Worm (Caenorhabditis elegans) whole organism, L1 larva: ENCODE results near the gene T08G5.15.

Experiments used
- C34B4.2 ChIP-seq: sonication (generic microtip); optimal IDR thresholded peaks from 2 replicates; lab custom pipeline; 2017; ENCODE audit warnings: mild to moderate bottlenecking, missing genetic modification characterization, missing compliant biosample characterization
- alr-1 ChIP-seq: fragments of 200-800 bp; sonication (Bioruptor generic); optimal IDR thresholded peaks from 2 replicates; lab custom pipeline; 2018; ENCODE audit warnings: borderline replicate concordance, mild to moderate bottlenecking, missing genetic modification characterization, missing compliant biosample characterization
- aly-2 ChIP-seq: fragments of 150-350 bp; optimal IDR thresholded peaks from 2 replicates; lab custom pipeline; 2014; ENCODE audit warnings: missing biosample characterization, missing genetic modification characterization
- ama-1 ChIP-seq: fragments of 150-350 bp; optimal IDR thresholded peaks from 2 replicates; lab custom pipeline; 2014
- blmp-1 ChIP-seq: fragments of 150-350 bp; optimal IDR thresholded peaks from 2 replicates; lab custom pipeline; 2014; ENCODE audit warnings: missing biosample characterization, missing genetic modification characterization
- ceh-88 ChIP-seq: fragments of 200-800 bp; sonication (Bioruptor generic); IDR thresholded peaks from 2 replicates; pipeline ENCODE4 v1.3.6; 2022; ENCODE audit warnings: missing genetic modification characterization, missing compliant biosample characterization
- dsc-1 ChIP-seq: sonication (generic microtip); optimal IDR thresholded peaks from 2 replicates; lab custom pipeline; 2016; ENCODE audit warnings: mild to moderate bottlenecking, missing genetic modification characterization, missing compliant biosample characterization
- efl-1 ChIP-seq, 4 experiments: fragments of 150-350 bp; optimal IDR thresholded peaks in 3 of 4; peaks in 1 of 4; 1 replicate in 1 of 4; 2 replicates in 3 of 4; lab custom pipeline; 2014; ENCODE audit warnings: missing biosample characterization in 2 of 4, missing genetic modification characterization in 2 of 4, missing genetic modification reagents in 2 of 4
- efl-3 ChIP-seq: fragments of 200-800 bp; sonication (Bioruptor generic); optimal IDR thresholded peaks from 2 replicates; lab custom pipeline; 2018; ENCODE audit warnings: mild to moderate bottlenecking, missing genetic modification characterization, missing compliant biosample characterization
- elt-2 ChIP-seq: sonication (generic microtip); optimal IDR thresholded peaks from 2 replicates; lab custom pipeline; 2016; ENCODE audit warnings: missing genetic modification characterization, mild to moderate bottlenecking, inconsistent platforms, missing compliant biosample characterization, missing genetic modification reagents
- ets-5 ChIP-seq: fragments of 200-800 bp; sonication (Bioruptor generic); IDR thresholded peaks from 2 replicates; pipeline ENCODE4 v1.3.6; 2022; ENCODE audit warnings: missing genetic modification characterization, missing compliant biosample characterization
- fkh-8 ChIP-seq: sonication (generic microtip); optimal IDR thresholded peaks from 2 replicates; lab custom pipeline; 2016; ENCODE audit warnings: mild to moderate bottlenecking, missing genetic modification characterization, missing compliant biosample characterization
- fos-1 ChIP-seq: fragments of 150-350 bp; optimal IDR thresholded peaks from 2 replicates; lab custom pipeline; 2014; ENCODE audit warnings: missing biosample characterization, missing genetic modification characterization
- grh-1 ChIP-seq: fragments of 200-800 bp; sonication (Bioruptor generic); IDR thresholded peaks from 2 replicates; pipeline ENCODE4 v1.3.6; 2022; ENCODE audit warnings: missing genetic modification reagents, missing genetic modification characterization, missing compliant biosample characterization
- hlh-4 ChIP-seq: sonication (generic microtip); optimal IDR thresholded peaks from 2 replicates; lab custom pipeline; 2016; ENCODE audit warnings: mild to moderate bottlenecking, missing genetic modification characterization, missing compliant biosample characterization
- hpl-2 ChIP-seq: fragments of 150-350 bp; optimal IDR thresholded peaks from 2 replicates; lab custom pipeline; 2014; ENCODE audit warnings: missing biosample characterization, missing genetic modification reagents, missing genetic modification characterization
- irx-1 ChIP-seq: sonication (generic microtip); optimal IDR thresholded peaks from 2 replicates; lab custom pipeline; 2016; ENCODE audit warnings: missing genetic modification characterization, missing compliant biosample characterization
- isw-1 ChIP-seq: fragments of 200-800 bp; sonication (Bioruptor generic); IDR thresholded peaks from 2 replicates; pipeline ENCODE4 v1.3.6; 2022; ENCODE audit warnings: missing genetic modification characterization, missing compliant biosample characterization
- lin-35 ChIP-seq, 2 experiments: fragments of 150-350 bp; optimal IDR thresholded peaks; 2 replicates each; lab custom pipeline; 2014; ENCODE audit warnings: missing biosample characterization in 2 of 2, missing genetic modification characterization in 2 of 2, missing genetic modification reagents in 2 of 2
- lin-39 ChIP-seq: fragments of 150-350 bp; optimal IDR thresholded peaks from 2 replicates; lab custom pipeline; 2014; ENCODE audit warnings: missing biosample characterization, missing genetic modification reagents, missing genetic modification characterization
- lir-3 ChIP-seq: sonication (generic microtip); optimal IDR thresholded peaks from 2 replicates; lab custom pipeline; 2016; ENCODE audit warnings: mild to moderate bottlenecking, missing genetic modification characterization, moderate library complexity, missing compliant biosample characterization; ENCODE audit not compliant: poor library complexity
- mdl-1 ChIP-seq, 2 experiments: fragments of 150-350 bp; optimal IDR thresholded peaks; 2 replicates each; lab custom pipeline; 2014 to 2017; ENCODE audit warnings: missing biosample characterization in 2 of 2, missing genetic modification characterization in 2 of 2, inconsistent platforms in 1 of 2
- nhr-19 ChIP-seq: fragments of 200-800 bp; sonication (Bioruptor generic); conservative IDR thresholded peaks from 2 replicates; pipeline ENCODE4 v1.3.6; 2022; ENCODE audit warnings: missing genetic modification characterization, missing compliant biosample characterization
- nhr-20 ChIP-seq: sonication (generic microtip); optimal IDR thresholded peaks from 2 replicates; lab custom pipeline; 2016; ENCODE audit warnings: mild to moderate bottlenecking, missing genetic modification characterization, missing compliant biosample characterization
- nhr-47 ChIP-seq: sonication (generic microtip); optimal IDR thresholded peaks from 2 replicates; lab custom pipeline; 2016; ENCODE audit warnings: mild to moderate bottlenecking, missing genetic modification characterization, moderate library complexity, missing compliant biosample characterization
- nhr-71 ChIP-seq: sonication (generic microtip); optimal IDR thresholded peaks from 2 replicates; lab custom pipeline; 2016; ENCODE audit warnings: mild to moderate bottlenecking, missing genetic modification characterization, moderate library complexity, missing compliant biosample characterization
- nhr-85 ChIP-seq: sonication (generic microtip); peaks from one replicate; lab custom pipeline; 2016; ENCODE audit warnings: missing genetic modification characterization, inconsistent platforms, missing compliant biosample characterization
- nhr-90 ChIP-seq: sonication (generic microtip); optimal IDR thresholded peaks from 2 replicates; lab custom pipeline; 2016; ENCODE audit warnings: mild to moderate bottlenecking, missing genetic modification characterization, missing compliant biosample characterization; ENCODE audit not compliant: poor library complexity
- pax-3 ChIP-seq: fragments of 200-800 bp; sonication (Bioruptor generic); optimal IDR thresholded peaks from 2 replicates; lab custom pipeline; 2018; ENCODE audit warnings: mild to moderate bottlenecking, missing genetic modification characterization, moderate library complexity, missing compliant biosample characterization
- rnt-1 ChIP-seq: sonication (generic microtip); optimal IDR thresholded peaks from 2 replicates; lab custom pipeline; 2016; ENCODE audit warnings: mild to moderate bottlenecking, missing genetic modification characterization, moderate library complexity, missing compliant biosample characterization
- skn-1 ChIP-seq: fragments of 150-350 bp; optimal IDR thresholded peaks from 2 replicates; lab custom pipeline; 2014; ENCODE audit warnings: missing biosample characterization, missing genetic modification characterization
- snpc-4 ChIP-seq: fragments of 150-350 bp; optimal IDR thresholded peaks from 2 replicates; lab custom pipeline; 2014; ENCODE audit warnings: missing biosample characterization, missing genetic modification characterization
- snu-23 ChIP-seq: sonication (generic microtip); optimal IDR thresholded peaks from 2 replicates; lab custom pipeline; 2016; ENCODE audit warnings: missing genetic modification characterization, missing compliant biosample characterization
- sup-37 ChIP-seq: fragments of 200-800 bp; sonication (Bioruptor generic); optimal IDR thresholded peaks from 2 replicates; lab custom pipeline; 2018; ENCODE audit warnings: mild to moderate bottlenecking, missing genetic modification characterization, missing compliant biosample characterization
- swsn-7 ChIP-seq: sonication (generic microtip); optimal IDR thresholded peaks from 2 replicates; lab custom pipeline; 2016; ENCODE audit warnings: missing genetic modification characterization, missing compliant biosample characterization
- tbx-2 ChIP-seq: sonication (generic microtip); optimal IDR thresholded peaks from 2 replicates; lab custom pipeline; 2016; ENCODE audit warnings: missing genetic modification characterization, missing compliant biosample characterization
- unc-98 ChIP-seq: fragments of 200-800 bp; sonication (Bioruptor generic); IDR thresholded peaks from 2 replicates; pipeline ENCODE4 v1.3.6; 2022; ENCODE audit warnings: missing genetic modification characterization, missing compliant biosample characterization
- xbp-1 ChIP-seq: sonication (generic microtip); optimal IDR thresholded peaks from 2 replicates; lab custom pipeline; 2016; ENCODE audit warnings: missing genetic modification characterization, missing compliant biosample characterization
- zag-1 ChIP-seq: fragments of 150-350 bp; optimal IDR thresholded peaks from 2 replicates; lab custom pipeline; 2014; ENCODE audit warnings: missing biosample characterization, missing genetic modification characterization
- zip-4 ChIP-seq: fragments of 200-800 bp; sonication (Bioruptor generic); optimal IDR thresholded peaks from 2 replicates; lab custom pipeline; 2018; ENCODE audit warnings: mild to moderate bottlenecking, missing genetic modification characterization, moderate library complexity, missing compliant biosample characterization
- ztf-11 ChIP-seq, 2 experiments: sonication (generic microtip); optimal IDR thresholded peaks; 2 replicates each; lab custom pipeline; 2016 to 2017; ENCODE audit warnings: missing genetic modification characterization in 2 of 2, missing biosample characterization in 1 of 2, missing compliant biosample characterization in 1 of 2

Gene T08G5.15

ce11 chrV:14033649-14034048 is 10.7 kb upstream of the T08G5.15 start, which contains the start of gene ins-10:
Gene ins-10 (plus strand): TSS chrV:14033949.
- no peak for TF ChIP-seq unc-98 (GFP tag; lab: Robert Waterston, UW)

DNA sequence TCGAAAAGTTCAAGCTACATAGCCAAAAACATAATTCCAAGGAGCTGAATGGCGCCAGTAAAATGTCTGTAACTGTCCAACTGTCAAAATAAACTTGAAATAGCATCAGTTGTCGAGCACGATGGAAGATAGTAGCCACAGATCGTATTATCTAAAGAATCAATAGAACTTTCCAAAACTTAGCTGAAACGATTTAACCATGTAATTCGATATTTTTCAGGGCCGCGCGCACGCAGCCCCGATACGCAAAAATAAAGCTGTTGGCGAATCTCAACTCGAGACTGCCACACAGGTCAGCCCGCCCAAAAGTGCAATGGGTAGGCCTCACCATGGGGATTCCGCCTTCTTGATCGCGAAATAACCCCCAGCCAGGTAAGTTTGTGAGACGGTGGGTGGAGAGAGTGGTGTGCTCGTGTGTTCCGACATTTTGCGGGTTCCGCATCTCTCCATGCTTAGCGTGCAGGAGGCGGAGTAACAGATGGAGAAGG is 5.3 kb upstream of the T08G5.15 start:
- TF ChIP-seq nhr-90 (peak; percentile 87), fkh-8 (tag; lab: Kevin White, UChicago) (no peak), grh-1 (peak; percentile 72), tbx-2 (tag; lab: Kevin White, UChicago) (peak; percentile 9), alr-1 (no peak), efl-1 (optimal IDR thresholded peaks at IDR 0.05; lab: Kevin White, UChicago) (peak; percentile 10 to 48), efl-1 (GFP tag; optimal IDR thresholded peaks at IDR 0.05 in 1 of 2; lab: Kevin White, UChicago) (peak in 1 of 2 experiments; percentile 92), snu-23 (peak; percentile 59), aly-2 (tag; lab: Kevin White, UChicago) (peak; percentile 18), dsc-1 (tag; lab: Kevin White, UChicago) (no peak), fos-1 (tag; lab: Kevin White, UChicago) (peak; percentile 46), nhr-19 (GFP tag; lab: Robert Waterston, UW) (peak; percentile 79), irx-1 (tag; lab: Kevin White, UChicago) (peak; percentile 29), lir-3 (no peak), elt-2 (peak; percentile 84), hlh-4 (tag; lab: Kevin White, UChicago) (no peak), blmp-1 (no peak), nhr-20 (peak; percentile 69), swsn-7 (tag; lab: Kevin White, UChicago) (peak; percentile 59), skn-1 (tag; lab: Kevin White, UChicago) (no peak), nhr-71 (peak; percentile 84), nhr-85 (tag; lab: Kevin White, UChicago) (peak; percentile 86), isw-1 (GFP tag; lab: Robert Waterston, UW) (peak; percentile 22; the same call in 1 of the 2 replicates), sup-37 (peak; percentile 9), snpc-4 (tag; lab: Kevin White, UChicago) (peak; percentile 97), rnt-1 (tag; lab: Kevin White, UChicago) (peak; percentile 81), ets-5 (GFP tag; lab: Robert Waterston, UW) (0 out of 2 replicates have a peak, but pooled peaks have one; percentile 44), pax-3 (peak; percentile 52), zip-4 (GFP tag; lab: Kevin White, UChicago) (peak; percentile 33), lin-39 (tag; lab: Kevin White, UChicago) (peak; percentile 53), ztf-11 (tag; optimal IDR thresholded peaks at IDR 0.05; lab: Kevin White, UChicago) (peak in 1 of 2 experiments; percentile 57), zag-1 (tag; lab: Kevin White, UChicago) (no peak), hpl-2 (peak; percentile 38), nhr-47 (peak; percentile 80), C34B4.2 (tag; lab: Kevin White, UChicago) (no peak), lin-35 (GFP tag; optimal IDR thresholded peaks at IDR 0.05; lab: Kevin White, UChicago) (peak in 1 of 2 experiments; percentile 36), ceh-88 (GFP tag; lab: Robert Waterston, UW) (0 out of 2 replicates have a peak, but pooled peaks have one; percentile 35), ama-1 (peak; percentile 71), mdl-1 (tag; optimal IDR thresholded peaks at IDR 0.05; lab: Kevin White, UChicago) (no peak), xbp-1 (peak; percentile 21), efl-3 (no peak)
- TF ChIP-seq, all 84 proteins: peak for 29
